Fruit fly (Drosophila melanogaster): Measurements from ENCODE around the gene CG13075.

DNA sequence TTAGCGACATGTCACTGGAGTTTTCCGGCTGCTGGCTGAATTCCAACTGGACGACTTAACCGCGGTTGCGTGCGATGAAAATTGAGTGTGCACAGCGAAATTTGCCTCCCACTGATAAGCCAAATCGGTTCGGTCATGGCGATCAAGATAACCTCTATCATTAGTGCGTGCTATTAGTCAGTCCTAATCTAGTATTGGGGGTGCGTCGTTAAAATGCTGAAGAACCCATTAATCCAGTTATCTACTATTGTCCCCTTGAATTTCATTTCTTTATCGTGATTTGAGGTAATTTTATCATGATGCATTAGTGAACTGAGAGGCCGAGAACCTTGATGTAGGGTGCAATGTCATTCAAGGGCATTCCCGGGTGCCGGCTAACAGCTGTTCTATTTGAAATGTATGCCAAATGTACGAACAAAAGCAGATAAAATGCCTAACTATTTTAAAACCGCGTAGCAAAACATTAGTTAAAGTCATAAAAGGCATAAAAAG lies 44.7 kb downstream of the CG13075 start, which contains the start of gene Pgm1:
- TF ChIP-seq h (optimal IDR thresholded peaks at IDR 0.05) (no peak), psq (optimal IDR thresholded peaks at IDR 0.05) (no peak), insv (optimal IDR thresholded peaks at IDR 0.05) (no peak), ttk (optimal IDR thresholded peaks at IDR 0.05) (no peak), Sin3A (optimal IDR thresholded peaks at IDR 0.05) (no peak)
